Fruit fly (Drosophila melanogaster) whole organism: ENCODE data around the gene CG8292.

Experiments used
- CG8478 ChIP-seq: fragments of >200 bp; optimal IDR thresholded peaks from 2 replicates; lab custom pipeline; 2018; ENCODE audit warnings: inconsistent platforms
- EcR ChIP-seq, 2 experiments: fragments of >200 bp; optimal IDR thresholded peaks; 2 replicates each; lab custom pipeline; 2017; ENCODE audit warnings: missing biosample characterization in 2 of 2, missing genetic modification characterization in 2 of 2, missing genetic modification reagents in 2 of 2
- psq ChIP-seq: fragments of >200 bp; optimal IDR thresholded peaks from 2 replicates; lab custom pipeline; 2017
- usp ChIP-seq: fragments of >200 bp; optimal IDR thresholded peaks from 2 replicates; lab custom pipeline; 2017; ENCODE audit warnings: missing biosample characterization, missing genetic modification characterization, mixed read lengths

DNA sequence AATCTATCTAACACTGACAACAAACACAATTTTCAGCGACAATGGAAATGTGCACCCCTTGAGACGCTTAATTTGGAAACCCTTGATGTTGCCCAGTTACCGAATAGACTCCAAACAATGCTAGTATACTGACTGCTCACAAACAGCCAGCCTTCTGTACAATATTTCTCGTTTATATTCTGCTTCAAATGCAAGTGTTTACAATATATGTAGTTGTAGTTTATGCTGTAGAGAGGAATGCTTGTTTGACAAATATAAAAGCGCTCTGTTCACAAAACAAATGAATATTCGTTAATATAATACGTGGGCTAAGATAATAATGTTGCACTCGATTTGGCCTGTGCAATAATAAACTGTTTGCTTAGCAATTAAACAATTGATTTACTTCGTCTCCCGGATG is at the start of gene CG8292:
- no peak for TF ChIP-seq usp (GFP tag; lab: Kevin White, UChicago)
- no peak for TF ChIP-seq CG8478 (lab: Kevin White, UChicago)
- no peak for TF ChIP-seq psq (lab: Kevin White, UChicago)
- no peak for TF ChIP-seq EcR (GFP tag; optimal IDR thresholded peaks at IDR 0.05; lab: Kevin White, UChicago)
